Worm (Caenorhabditis elegans) whole organism, early embryonic: ENCODE data around the gene K10D2.5.

Source experiments
- B0310.2 ChIP-seq: sonication (generic microtip); optimal IDR thresholded peaks from 2 replicates; lab custom pipeline; 2016; ENCODE audit warnings: mild to moderate bottlenecking, missing genetic modification characterization, missing compliant biosample characterization
- F13C5.2 ChIP-seq: sonication (generic microtip); optimal IDR thresholded peaks from 2 replicates; lab custom pipeline; 2017; ENCODE audit warnings: mild to moderate bottlenecking, missing genetic modification characterization, inconsistent platforms, missing compliant biosample characterization
- ama-1 ChIP-seq: fragments of 150-350 bp; optimal IDR thresholded peaks from 2 replicates; lab custom pipeline; 2014
- ceh-36 ChIP-seq: sonication (generic microtip); optimal IDR thresholded peaks from 2 replicates; lab custom pipeline; 2016; ENCODE audit warnings: missing genetic modification characterization, inconsistent platforms, missing compliant biosample characterization
- hnd-1 ChIP-seq: sonication (generic microtip); optimal IDR thresholded peaks from 2 replicates; lab custom pipeline; 2016; ENCODE audit warnings: missing genetic modification characterization, missing compliant biosample characterization
- tbx-37 ChIP-seq: fragments of 200-800 bp; sonication (Bioruptor generic); conservative IDR thresholded peaks from 2 replicates; pipeline ENCODE4 v1.3.6; 2022; ENCODE audit warnings: missing genetic modification reagents, missing genetic modification characterization, missing compliant biosample characterization

ce11 chrIII:5137099-5137498 is 35.4 kb upstream of the K10D2.5 start:
- TF ChIP-seq hnd-1 (tag; lab: Kevin White, UChicago) (no peak), ama-1 (no peak), ceh-36 (tag; lab: Kevin White, UChicago) (no peak), tbx-37 (no peak), B0310.2 (tag; lab: Kevin White, UChicago) (no peak), F13C5.2 (tag; lab: Kevin White, UChicago) (no peak)
